Worm (Caenorhabditis elegans): Measurements from ENCODE around the gene aqp-3.
"Not testable (repeated sequence)": the region's sequence is repeated elsewhere in the genome, so short reads cannot be mapped to it uniquely, and the experiment has no call there.

aqp-3 gene

ce11 chrIV:10970333-10970732 is 4.1 kb upstream of the aqp-3 start:
- TF ChIP-seq ztf-11 (tag; optimal IDR thresholded peaks at IDR 0.05) (no peak), zip-8 (tag; optimal IDR thresholded peaks at IDR 0.05) (no peak), lsy-2 (tag; optimal IDR thresholded peaks at IDR 0.05) (no peak), sem-2 (GFP tag; optimal IDR thresholded peaks at IDR 0.05) (no peak), elt-1 (tag; optimal IDR thresholded peaks at IDR 0.05; ENCODE audit: borderline replicate concordance, insufficient read depth) (no peak)

- TF ChIP-seq cnd-1 (tag; optimal IDR thresholded peaks at IDR 0.05) = no peak
- no peak for TF ChIP-seq unc-62 (GFP tag; optimal IDR thresholded peaks at IDR 0.05)
- TF ChIP-seq mep-1 (tag; optimal IDR thresholded peaks at IDR 0.05) = no peak
- no peak for TF ChIP-seq snpc-4 (tag; optimal IDR thresholded peaks at IDR 0.05)
- no peak for TF ChIP-seq ztf-11 (tag; optimal IDR thresholded peaks at IDR 0.05)
- no peak for TF ChIP-seq lin-13 (tag; optimal IDR thresholded peaks at IDR 0.05)
- no peak for TF ChIP-seq nhr-28 (tag; optimal IDR thresholded peaks at IDR 0.05)
- TF ChIP-seq nhr-12 (tag; optimal IDR thresholded peaks at IDR 0.05) = no peak
- TF ChIP-seq ces-1 (GFP tag; optimal IDR thresholded peaks at IDR 0.05) = no peak
- no peak for TF ChIP-seq lsy-2 (tag; optimal IDR thresholded peaks at IDR 0.05)
- TF ChIP-seq nhr-2 (tag; optimal IDR thresholded peaks at IDR 0.05) = no peak
Measured at ce11 chrIV:10964688-10965087, 1.6 kb downstream of the aqp-3 start.

ce11 chrIV:10958230-10958588 is 8.1 kb downstream of the aqp-3 start, which contains the start of gene sri-19:
sri-19 (plus strand) TSS chrIV:10958372.
- TF ChIP-seq hlh-1 (tag; optimal IDR thresholded peaks at IDR 0.05) (peak; percentile 82), ces-1 (GFP tag; optimal IDR thresholded peaks at IDR 0.05) (no peak), unc-120 (tag; optimal IDR thresholded peaks at IDR 0.05; ENCODE audit: poor library complexity, severe bottlenecking) (peak; percentile 21), ztf-11 (tag; optimal IDR thresholded peaks at IDR 0.05) (no peak)

ce11 chrIV:10957583-10958229 is 8.6 kb downstream of the aqp-3 start, which contains the start of gene Y69E1A.5:
Y69E1A.5 (minus strand) TSS chrIV:10957655.
- TF ChIP-seq lin-13 (tag; optimal IDR thresholded peaks at IDR 0.05) (no peak), ham-2 (GFP tag; optimal IDR thresholded peaks at IDR 0.05) (no peak), mab-5 (tag; optimal IDR thresholded peaks at IDR 0.05) (peak; percentile 31), lin-32 (GFP tag; optimal IDR thresholded peaks at IDR 0.05) (no peak), nhr-237 (tag; optimal IDR thresholded peaks at IDR 0.05) (no peak), hlh-1 (tag; optimal IDR thresholded peaks at IDR 0.05) (peak; percentile 82), unc-62 (GFP tag; optimal IDR thresholded peaks at IDR 0.05) (peak; percentile 40)

- not testable (repeated sequence) for TF ChIP-seq snpc-4 (tag; optimal IDR thresholded peaks at IDR 0.05); ztf-11 (tag; optimal IDR thresholded peaks at IDR 0.05); drap-1 (GFP tag; optimal IDR thresholded peaks at IDR 0.05)
Measured at ce11 chrIV:10954955-10955354, 11.3 kb downstream of the aqp-3 start, which contains the start of gene Y69E1A.4. Y69E1A.4 (plus strand) TSS chrIV:10955255.

- TF ChIP-seq nhr-2 (tag; optimal IDR thresholded peaks at IDR 0.05) (no peak), nhr-12 (tag; optimal IDR thresholded peaks at IDR 0.05) (no peak), nhr-28 (tag; optimal IDR thresholded peaks at IDR 0.05) (no peak), unc-39 (tag; optimal IDR thresholded peaks at IDR 0.05) (no peak), hlh-1 (tag; optimal IDR thresholded peaks at IDR 0.05) (no peak), lin-32 (GFP tag; optimal IDR thresholded peaks at IDR 0.05) (no peak), elt-3 (tag; optimal IDR thresholded peaks at IDR 0.05) (no peak), lsy-2 (tag; optimal IDR thresholded peaks at IDR 0.05) (no peak), mls-2 (tag; optimal IDR thresholded peaks at IDR 0.05) (no peak), flh-1 (GFP tag; optimal IDR thresholded peaks at IDR 0.05) (no peak), mab-5 (tag; optimal IDR thresholded peaks at IDR 0.05) (no peak), M03D4.4 (tag; optimal IDR thresholded peaks at IDR 0.05) (no peak), drap-1 (GFP tag; optimal IDR thresholded peaks at IDR 0.05) (no peak), ztf-11 (tag; optimal IDR thresholded peaks at IDR 0.05) (no peak), zip-8 (tag; optimal IDR thresholded peaks at IDR 0.05) (no peak), lin-13 (tag; optimal IDR thresholded peaks at IDR 0.05) (no peak), blmp-1 (tag; optimal IDR thresholded peaks at IDR 0.05) (no peak), unc-120 (tag; optimal IDR thresholded peaks at IDR 0.05; ENCODE audit: poor library complexity, severe bottlenecking) (no peak), nhr-237 (tag; optimal IDR thresholded peaks at IDR 0.05) (no peak), elt-1 (tag; optimal IDR thresholded peaks at IDR 0.05; ENCODE audit: borderline replicate concordance, insufficient read depth) (no peak)
Measured at ce11 chrIV:10951997-10952396, 14.3 kb downstream of the aqp-3 start, which contains the start of gene Y69E1A.3. Y69E1A.3 (plus strand) TSS chrIV:10952297.
